Fruit fly (Drosophila melanogaster) whole organism, wandering third instar larva: ENCODE results near the gene CG2854.

Experiments used
- Abd-B ChIP-seq: fragments of >200 bp; optimal IDR thresholded peaks from 2 replicates; lab custom pipeline; 2017; ENCODE audit warnings: missing biosample characterization, missing genetic modification characterization
- Dfd ChIP-seq: fragments of >200 bp; optimal IDR thresholded peaks from 2 replicates; lab custom pipeline; 2017; ENCODE audit warnings: missing biosample characterization, missing genetic modification characterization
- Hnf4 ChIP-seq: fragments of 200-800 bp; sonication (Bioruptor generic); optimal IDR thresholded peaks from 2 replicates; lab custom pipeline; 2016; ENCODE audit warnings: missing biosample characterization, mild to moderate bottlenecking, missing genetic modification characterization
- Vsx2 ChIP-seq: fragments of 200-300, 225-300 bp; sonication (Bioruptor generic); optimal IDR thresholded peaks from 2 replicates; lab custom pipeline; 2018; ENCODE audit warnings: missing biosample characterization, missing genetic modification characterization; ENCODE audit not compliant: partially characterized antibody
- brk ChIP-seq: fragments of 200-800 bp; sonication (Bioruptor generic); optimal IDR thresholded peaks from 2 replicates; lab custom pipeline; 2016; ENCODE audit warnings: missing biosample characterization, mild to moderate bottlenecking, missing genetic modification characterization
- dl ChIP-seq, 2 experiments: fragments of 175-275, 200-275 bp in 1 of 2; fragments of 200-275 bp in 1 of 2; sonication (Bioruptor generic); optimal IDR thresholded peaks; lab custom pipeline; 2018; ENCODE audit warnings: mild to moderate bottlenecking in 2 of 2, missing biosample characterization in 2 of 2, missing genetic modification characterization in 2 of 2, moderate library complexity in 2 of 2; ENCODE audit not compliant: partially characterized antibody in 2 of 2, insufficient read depth in 1 of 2
- lola ChIP-seq: fragments of >200 bp; optimal IDR thresholded peaks from 2 replicates; lab custom pipeline; 2017; ENCODE audit warnings: missing biosample characterization, missing genetic modification characterization
- pan ChIP-seq: fragments of >200 bp; optimal IDR thresholded peaks from 2 replicates; lab custom pipeline; 2017
- psq ChIP-seq: fragments of 200-800 bp; sonication (Bioruptor generic); optimal IDR thresholded peaks from 3 replicates; lab custom pipeline; 2017; ENCODE audit warnings: missing biosample characterization, mild to moderate bottlenecking, missing genetic modification characterization, moderate library complexity

DNA sequence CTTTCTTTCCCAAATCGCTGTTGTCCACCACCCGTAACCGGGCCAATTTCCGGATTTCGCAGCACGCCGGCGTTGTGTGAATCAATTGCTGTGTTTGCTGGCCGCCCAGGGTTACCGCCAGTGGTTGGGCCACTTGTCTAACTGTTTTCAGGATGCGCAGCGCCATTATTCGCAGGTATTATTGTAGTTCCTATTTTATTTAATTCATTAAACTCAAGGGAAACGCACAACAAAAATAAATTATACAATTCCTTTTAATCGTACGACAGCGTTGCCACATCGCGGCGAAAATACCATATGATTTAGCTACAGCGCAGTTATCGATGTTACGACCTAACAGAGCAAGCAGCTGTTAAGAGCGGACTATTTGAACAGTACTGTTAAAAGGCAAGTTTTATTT is 17.4 kb downstream of the CG2854 start, which contains the start of gene mRpL14:
- TF ChIP-seq psq = no peak
- no peak for TF ChIP-seq lola (GFP tag; lab: Kevin White, UChicago)
- no peak for TF ChIP-seq pan (lab: Kevin White, UChicago)
- no peak for TF ChIP-seq dl (GFP tag; optimal IDR thresholded peaks at IDR 0.05; lab: Kevin White, UChicago; ENCODE audit: insufficient read depth in 1 of 2, partially characterized antibody in 2 of 2)
- no peak for TF ChIP-seq Hnf4 (GFP tag; lab: Kevin White, UChicago)
- no peak for TF ChIP-seq brk (GFP tag; lab: Kevin White, UChicago)
- no peak for TF ChIP-seq Vsx2 (GFP tag; lab: Kevin White, UChicago)
- TF ChIP-seq Abd-B = no peak
- no peak for TF ChIP-seq Dfd (GFP tag; lab: Kevin White, UChicago)
